Worm (Caenorhabditis elegans): ENCODE data around the gene T16H12.13.
A peak's percentile ranks its signal among the peaks of the same experiment; 100 is the strongest.
"Not testable (repeated sequence)": the region's sequence is repeated elsewhere in the genome, so short reads cannot be mapped to it uniquely, and the experiment has no call there.

T16H12.13 gene

ce11 chrIII:10049682-10050081 is 35.5 kb upstream of the T16H12.13 start, which contains the start of gene T16G12.1:
TSS of gene T16G12.1 (minus strand) at chrIII:10049857.
- no peak for TF ChIP-seq cebp-1 (GFP tag; IDR thresholded peaks at IDR 0.05)
- no peak for TF ChIP-seq cebp-1 (tag; optimal IDR thresholded peaks at IDR 0.05)
- no peak for TF ChIP-seq T26A5.8 (tag; optimal IDR thresholded peaks at IDR 0.05)
- no peak for TF ChIP-seq hlh-12 (tag; optimal IDR thresholded peaks at IDR 0.05)
- no peak for TF ChIP-seq tbx-9 (tag; optimal IDR thresholded peaks at IDR 0.05; ENCODE audit: borderline replicate concordance)
- TF ChIP-seq nhr-80 (tag; optimal IDR thresholded peaks at IDR 0.05) = peak; percentile 68
- TF ChIP-seq die-1 (tag; optimal IDR thresholded peaks at IDR 0.05) = no peak
- TF ChIP-seq hrde-1 (tag; optimal IDR thresholded peaks at IDR 0.05; ENCODE audit: borderline replicate concordance) = no peak
- no peak for TF ChIP-seq dox-1 (GFP tag; IDR thresholded peaks at IDR 0.05)

DNA sequence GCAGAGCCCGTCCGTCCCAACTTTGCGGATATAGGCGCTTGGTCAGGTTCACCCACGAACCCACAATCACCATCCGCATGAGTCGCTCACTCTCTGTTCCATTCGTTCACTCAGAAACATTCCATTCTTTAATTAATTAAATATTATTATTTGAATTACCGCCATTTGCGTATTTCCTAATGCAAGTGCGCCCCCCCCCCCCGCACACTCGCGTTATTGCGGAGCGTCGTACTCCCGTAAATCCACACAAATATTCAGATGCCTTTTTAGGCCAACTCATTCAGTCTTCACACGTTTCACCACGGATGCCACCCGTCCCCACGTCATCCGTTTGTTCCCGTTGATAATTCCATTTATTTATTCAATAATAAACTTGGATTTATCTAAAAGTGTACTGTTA is 34.9 kb upstream of the T16H12.13 start, which contains the start of gene T16G12.3:
Gene T16G12.3 (plus strand): TSS at position 301 of the 400 bp plus-strand sequence.
- TF ChIP-seq Y79H2A.3 (GFP tag; conservative IDR thresholded peaks at IDR 0.05); atf-7 (tag; optimal IDR thresholded peaks at IDR 0.05); F55B11.4 (tag; optimal IDR thresholded peaks at IDR 0.05; ENCODE audit: borderline replicate concordance, insufficient read depth): not testable (repeated sequence)

DNA sequence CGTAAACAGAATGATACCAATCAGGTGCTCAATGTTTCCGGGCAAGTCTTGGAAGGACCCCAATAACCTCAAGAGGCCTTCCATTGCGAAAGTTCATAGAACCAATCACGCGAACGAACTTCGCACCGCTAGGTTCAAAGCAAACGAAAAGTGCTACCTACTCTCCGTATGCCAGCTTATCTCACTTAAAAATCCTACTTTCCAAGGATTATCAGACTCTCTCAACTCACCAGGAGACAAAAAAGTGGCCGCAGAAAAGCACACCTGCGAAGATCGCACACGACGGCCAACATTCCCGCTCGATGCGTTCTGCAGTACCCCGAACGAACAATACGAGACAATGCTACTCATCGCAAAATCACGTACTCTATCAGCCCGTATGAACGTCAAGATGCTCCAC is 31.9 kb upstream of the T16H12.13 start, which contains the start of gene T16G12.12:
Gene T16G12.12 (plus strand): TSS at position 301 of the 400 bp plus-strand sequence.
- peak; percentile 12; the same call in 1 of the 2 replicates for TF ChIP-seq F33H1.4 (GFP tag; IDR thresholded peaks at IDR 0.05)

- no peak for TF ChIP-seq T26A5.8 (tag; optimal IDR thresholded peaks at IDR 0.05)
- no peak for TF ChIP-seq let-526 (GFP tag; IDR thresholded peaks at IDR 0.05)
- TF ChIP-seq xnd-1 (tag; optimal IDR thresholded peaks at IDR 0.05) = no peak
- TF ChIP-seq F23B12.7 (tag; optimal IDR thresholded peaks at IDR 0.05; ENCODE audit: insufficient read depth) = no peak
- TF ChIP-seq nfya-2 (GFP tag; IDR thresholded peaks at IDR 0.05) = no peak
- TF ChIP-seq hrde-1 (tag; optimal IDR thresholded peaks at IDR 0.05; ENCODE audit: borderline replicate concordance) = no peak
- TF ChIP-seq B0261.1 (tag; optimal IDR thresholded peaks at IDR 0.05) = no peak
Observed at ce11 chrIII:10056033-10056432, 29.2 kb upstream of the T16H12.13 start, which contains the start of gene T16G12.10. TSS of gene T16G12.10 (minus strand) at chrIII:10056133.

ce11 chrIII:10057518-10057917 is 27.7 kb upstream of the T16H12.13 start, which contains the start of gene T16G12.4:
TSS of gene T16G12.4 (plus strand) at chrIII:10057818.
- TF ChIP-seq F49E8.2 (tag; optimal IDR thresholded peaks at IDR 0.05; ENCODE audit: insufficient read depth) (no peak), madf-6 (GFP tag; IDR thresholded peaks at IDR 0.05) (no peak), F37B4.10 (GFP tag; IDR thresholded peaks at IDR 0.05) (no peak), C06A6.2 (GFP tag; conservative IDR thresholded peaks at IDR 0.05) (no peak), athp-1 (tag; optimal IDR thresholded peaks at IDR 0.05) (no peak)

- TF ChIP-seq akir-1 (GFP tag; optimal IDR thresholded peaks at IDR 0.05) (no peak), snpc-4 (GFP tag; optimal IDR thresholded peaks at IDR 0.05) (no peak), snpc-4 (tag; optimal IDR thresholded peaks at IDR 0.05) (no peak), madf-6 (GFP tag; IDR thresholded peaks at IDR 0.05) (no peak), dpl-1 (GFP tag; optimal IDR thresholded peaks at IDR 0.05) (no peak), rcor-1 (GFP tag; IDR thresholded peaks at IDR 0.05) (no peak), F37B4.10 (GFP tag; IDR thresholded peaks at IDR 0.05) (no peak), C06A6.2 (GFP tag; conservative IDR thresholded peaks at IDR 0.05) (no peak), ceh-58 (GFP tag; IDR thresholded peaks at IDR 0.05) (no peak), ZK185.1 (tag; optimal IDR thresholded peaks at IDR 0.05; ENCODE audit: poor library complexity, severe bottlenecking) (no peak), snpc-1.3 (tag; optimal IDR thresholded peaks at IDR 0.05; ENCODE audit: insufficient read depth) (no peak)
Observed at ce11 chrIII:10059002-10059401, 26.2 kb upstream of the T16H12.13 start, which contains the start of gene T16G12.8. TSS of gene T16G12.8 (plus strand) at chrIII:10059302.

Data from whole organism, young adult.